Worm (Caenorhabditis elegans): ENCODE measurements around the gene nep-3.
A peak's percentile ranks its signal among the peaks of the same experiment; 100 is the strongest.

- TF ChIP-seq C34F6.9 (tag; optimal IDR thresholded peaks at IDR 0.05) (peak; percentile 59), F13H6.1 (tag; optimal IDR thresholded peaks at IDR 0.05) (peak; percentile 73)
These were observed 19.9 kb upstream of the nep-3 start for ce11 chrII:3896920-3897319.

All from whole organism, L2 larva.